Fruit fly (Drosophila melanogaster) whole organism, embryonic: Measurements from ENCODE around the gene qjt.

ENCODE experiments used
- Atf3 ChIP-seq: fragments of 200-800 bp; sonication (Bioruptor generic); optimal IDR thresholded peaks from 3 replicates; lab custom pipeline; 2016; ENCODE audit warnings: missing biosample characterization, missing genetic modification characterization
- B-H1 ChIP-seq: fragments of 200-800 bp; sonication (Bioruptor generic); IDR thresholded peaks from 3 replicates; pipeline ENCODE4 v1.3.6; 2022; ENCODE audit warnings: missing biosample characterization, missing genetic modification characterization
- CG10147 ChIP-seq: fragments of 200-800 bp; sonication (Bioruptor generic); optimal IDR thresholded peaks from 2 replicates; lab custom pipeline; 2019; ENCODE audit warnings: missing biosample characterization, mild to moderate bottlenecking, missing genetic modification characterization, moderate library complexity
- CG10565 ChIP-seq: fragments of 200-800 bp; sonication (Bioruptor generic); optimal IDR thresholded peaks from 3 replicates; lab custom pipeline; 2016; ENCODE audit warnings: missing biosample characterization, mild to moderate bottlenecking, missing genetic modification characterization
- CG11093 ChIP-seq: fragments of 200-800 bp; sonication (Bioruptor generic); IDR thresholded peaks from 3 replicates; pipeline ENCODE4 v1.3.6; 2022; ENCODE audit warnings: missing biosample characterization, missing genetic modification characterization
- CG11723 ChIP-seq: fragments of 200-800 bp; sonication (Bioruptor generic); optimal IDR thresholded peaks from 2 replicates; lab custom pipeline; 2017; ENCODE audit warnings: missing biosample characterization, mild to moderate bottlenecking, missing genetic modification characterization
- CG12942 ChIP-seq: fragments of 200-800 bp; sonication (Bioruptor generic); optimal IDR thresholded peaks from 3 replicates; lab custom pipeline; 2016; ENCODE audit warnings: missing biosample characterization, missing genetic modification characterization
- CG13624 ChIP-seq: fragments of 200-800 bp; sonication (Bioruptor generic); optimal IDR thresholded peaks from 2 replicates; lab custom pipeline; 2016; ENCODE audit warnings: missing biosample characterization, missing genetic modification characterization
- CG14050 ChIP-seq: fragments of 200-800 bp; sonication (Bioruptor generic); IDR thresholded peaks from 3 replicates; pipeline ENCODE4 v1.3.6; 2022; ENCODE audit warnings: missing biosample characterization, missing genetic modification characterization
- CG15011 ChIP-seq: fragments of 200-800 bp; sonication (Bioruptor generic); optimal IDR thresholded peaks from 3 replicates; lab custom pipeline; 2018; ENCODE audit warnings: missing biosample characterization, mild to moderate bottlenecking, missing genetic modification characterization
- CG1529 ChIP-seq: fragments of 200-800 bp; sonication (Bioruptor generic); optimal IDR thresholded peaks from 3 replicates; lab custom pipeline; 2018; ENCODE audit warnings: missing biosample characterization, missing genetic modification characterization
- CG18011 ChIP-seq: fragments of 200-800 bp; sonication (Bioruptor generic); optimal IDR thresholded peaks from 2 replicates; lab custom pipeline; 2017; ENCODE audit warnings: missing biosample characterization, missing genetic modification characterization, mild to moderate bottlenecking, moderate library complexity, missing genotype
- CG18262 ChIP-seq: fragments of 200-800 bp; optimal IDR thresholded peaks from 3 replicates; lab custom pipeline; 2019; ENCODE audit warnings: missing biosample characterization, mild to moderate bottlenecking, missing genetic modification characterization, moderate library complexity
- CG18599 ChIP-seq: fragments of 200-800 bp; sonication (Bioruptor generic); optimal IDR thresholded peaks from 3 replicates; lab custom pipeline; 2017; ENCODE audit warnings: missing biosample characterization, missing genetic modification characterization, mild to moderate bottlenecking, moderate library complexity, missing genetic modification reagents
- CG33213 ChIP-seq: fragments of 200-800 bp; sonication (Bioruptor generic); optimal IDR thresholded peaks from 3 replicates; lab custom pipeline; 2016; ENCODE audit warnings: missing biosample characterization, missing genetic modification characterization
- CG6272 ChIP-seq: fragments of 200-800 bp; sonication (Bioruptor generic); IDR thresholded peaks from 2 replicates; pipeline ENCODE4 v1.3.6; 2022; ENCODE audit warnings: missing biosample characterization, missing genetic modification characterization
- CG9876 ChIP-seq: fragments of 200-800 bp; sonication (Bioruptor generic); optimal IDR thresholded peaks from 2 replicates; lab custom pipeline; 2016; ENCODE audit warnings: missing biosample characterization, missing genetic modification characterization
- Dek ChIP-seq: fragments of 200-800 bp; sonication (Bioruptor generic); optimal IDR thresholded peaks from 3 replicates; lab custom pipeline; 2019; ENCODE audit warnings: missing biosample characterization, mild to moderate bottlenecking, missing genetic modification characterization, moderate library complexity
- Eip74EF ChIP-seq, 2 experiments: fragments of 200-800 bp in 1 of 2; fragments of >200 bp in 1 of 2; sonication (Bioruptor generic) in 1 of 2; optimal IDR thresholded peaks; 2 replicates each; lab custom pipeline; 2017 to 2019; ENCODE audit warnings: missing biosample characterization in 2 of 2, missing genetic modification characterization in 2 of 2, mild to moderate bottlenecking in 1 of 2, moderate library complexity in 1 of 2
- Gsc ChIP-seq: fragments of 200-800 bp; sonication (Bioruptor generic); IDR thresholded peaks from 2 replicates; pipeline ENCODE4 v1.3.6; 2022; ENCODE audit warnings: missing biosample characterization, missing genetic modification characterization
- Hand ChIP-seq: fragments of 200-800 bp; sonication (Bioruptor generic); optimal IDR thresholded peaks from 2 replicates; lab custom pipeline; 2017; ENCODE audit warnings: mild to moderate bottlenecking, missing biosample characterization, missing genetic modification reagents, missing genetic modification characterization
- Hr39 ChIP-seq: fragments of >200 bp; optimal IDR thresholded peaks from 2 replicates; lab custom pipeline; 2017
- Nf-YA ChIP-seq: fragments of 200-800 bp; sonication (Bioruptor generic); IDR thresholded peaks from 2 replicates; pipeline ENCODE4 v1.3.6; 2022; ENCODE audit warnings: missing biosample characterization, missing genetic modification characterization
- Pdp1 ChIP-seq, 2 experiments: fragments of 200-800 bp; sonication (Bioruptor generic); optimal IDR thresholded peaks; 3 replicates each; lab custom pipeline; 2016; ENCODE audit warnings: missing biosample characterization in 2 of 2, missing genetic modification characterization in 2 of 2, mild to moderate bottlenecking in 1 of 2, moderate library complexity in 1 of 2
- Sry-β ChIP-seq: fragments of 200-800 bp; sonication (Bioruptor generic); optimal IDR thresholded peaks from 2 replicates; lab custom pipeline; 2018; ENCODE audit warnings: missing biosample characterization, mild to moderate bottlenecking, missing genetic modification characterization, moderate library complexity
- Trl ChIP-seq, 3 experiments: fragments of >200 bp in 2 of 3; fragments of 200-800 bp in 1 of 3; sonication (Bioruptor generic) in 1 of 3; optimal IDR thresholded peaks; 2 replicates in 1 of 3; 3 replicates in 2 of 3; lab custom pipeline; 2016 to 2017; ENCODE audit warnings: missing biosample characterization in 1 of 3, missing genetic modification characterization in 1 of 3
- ab ChIP-seq: fragments of 200-800 bp; sonication (Bioruptor generic); optimal IDR thresholded peaks from 2 replicates; lab custom pipeline; 2016; ENCODE audit warnings: missing biosample characterization, missing genetic modification characterization
- da ChIP-seq: fragments of 200-800 bp; sonication (Bioruptor generic); optimal IDR thresholded peaks from 2 replicates; lab custom pipeline; 2016; ENCODE audit warnings: missing biosample characterization, missing genetic modification characterization
- danr ChIP-seq: fragments of 200-800 bp; sonication (Bioruptor generic); IDR thresholded peaks from 2 replicates; pipeline ENCODE4 v1.3.6; 2022; ENCODE audit warnings: missing biosample characterization, missing genetic modification characterization
- ewg ChIP-seq: fragments of 200-800 bp; sonication (Bioruptor generic); optimal IDR thresholded peaks from 3 replicates; lab custom pipeline; 2017; ENCODE audit warnings: mild to moderate bottlenecking, missing biosample characterization, missing genetic modification reagents, missing genetic modification characterization
- fd64A ChIP-seq: fragments of 200-800 bp; sonication (Bioruptor generic); optimal IDR thresholded peaks from 3 replicates; lab custom pipeline; 2018; ENCODE audit warnings: missing biosample characterization, mild to moderate bottlenecking, missing genetic modification characterization
- gem ChIP-seq: fragments of 200-800 bp; sonication (Bioruptor generic); optimal IDR thresholded peaks from 2 replicates; lab custom pipeline; 2019; ENCODE audit warnings: missing biosample characterization, mild to moderate bottlenecking, missing genetic modification characterization, moderate library complexity
- her ChIP-seq: fragments of 200-800 bp; sonication (Bioruptor generic); optimal IDR thresholded peaks from 2 replicates; lab custom pipeline; 2016; ENCODE audit warnings: missing biosample characterization, missing genetic modification characterization
- kni ChIP-seq: fragments of 200-800 bp; sonication (Bioruptor generic); optimal IDR thresholded peaks from 3 replicates; lab custom pipeline; 2017; ENCODE audit warnings: mild to moderate bottlenecking, missing biosample characterization, missing genetic modification reagents, missing genetic modification characterization
- lbe ChIP-seq: fragments of 200-800 bp; sonication (Bioruptor generic); optimal IDR thresholded peaks from 2 replicates; lab custom pipeline; 2016; ENCODE audit warnings: missing biosample characterization, mild to moderate bottlenecking, missing genetic modification characterization
- lov ChIP-seq, 2 experiments: fragments of 200-800 bp in 1 of 2; fragments of >200 bp in 1 of 2; sonication (Bioruptor generic) in 1 of 2; IDR thresholded peaks in 1 of 2; optimal IDR thresholded peaks in 1 of 2; 2 replicates in 1 of 2; 3 replicates in 1 of 2; pipeline versions ENCODE4 v1.3.6 to Lab custom; 2017 to 2022; ENCODE audit warnings: missing biosample characterization in 1 of 2, missing genetic modification characterization in 1 of 2
- mld ChIP-seq: fragments of 200-800 bp; sonication (Bioruptor generic); IDR thresholded peaks from 3 replicates; pipeline ENCODE4 v1.3.6; 2022; ENCODE audit warnings: missing biosample characterization, missing genetic modification characterization; ENCODE audit not compliant: partially characterized antibody
- nom ChIP-seq: fragments of 200-800 bp; sonication (Bioruptor generic); optimal IDR thresholded peaks from 2 replicates; lab custom pipeline; 2017; ENCODE audit warnings: missing biosample characterization, missing genetic modification characterization, mild to moderate bottlenecking, moderate library complexity, missing genetic modification reagents
- otp ChIP-seq: fragments of 200-800 bp; sonication (Bioruptor generic); IDR thresholded peaks from 3 replicates; pipeline ENCODE4, ENCODE4 v1.3.6; 2022; ENCODE audit warnings: missing biosample characterization, missing genetic modification characterization
- prd ChIP-seq, 3 experiments: fragments of >200 bp in 2 of 3; fragments of 200-800 bp in 1 of 3; sonication (Bioruptor generic) in 1 of 3; optimal IDR thresholded peaks in 2 of 3; IDR thresholded peaks in 1 of 3; 2 replicates in 2 of 3; 3 replicates in 1 of 3; pipeline versions ENCODE4 v1.3.6 to Lab custom; 2017 to 2022; ENCODE audit warnings: missing biosample characterization in 1 of 3, missing genetic modification characterization in 1 of 3
- slbo ChIP-seq: fragments of 200-800 bp; sonication (Bioruptor generic); IDR thresholded peaks from 2 replicates; pipeline ENCODE4 v1.3.6; 2022; ENCODE audit warnings: missing biosample characterization, missing genetic modification characterization
- slp2 ChIP-seq: fragments of 200-800 bp; sonication (Bioruptor generic); optimal IDR thresholded peaks from 2 replicates; lab custom pipeline; 2016; ENCODE audit warnings: missing biosample characterization, missing genetic modification characterization
- trem ChIP-seq: fragments of 200-800 bp; optimal IDR thresholded peaks from 3 replicates; lab custom pipeline; 2019; ENCODE audit warnings: missing biosample characterization, mild to moderate bottlenecking, missing genetic modification characterization, moderate library complexity
- unpg ChIP-seq: fragments of 200-800 bp; sonication (Bioruptor generic); optimal IDR thresholded peaks from 3 replicates; lab custom pipeline; 2018; ENCODE audit warnings: missing biosample characterization, mild to moderate bottlenecking, missing genetic modification characterization, moderate library complexity
- vnd ChIP-seq: fragments of 200-800 bp; sonication (Bioruptor generic); IDR thresholded peaks from 3 replicates; pipeline ENCODE4 v1.3.6; 2022; ENCODE audit warnings: missing biosample characterization, missing genetic modification characterization; ENCODE audit not compliant: partially characterized antibody
- zen ChIP-seq: fragments of 200-800 bp; sonication (Bioruptor generic); optimal IDR thresholded peaks from 3 replicates; lab custom pipeline; 2018; ENCODE audit warnings: missing biosample characterization, mild to moderate bottlenecking, missing genetic modification characterization, moderate library complexity

qjt gene

dm6 chr3L:17486794-17487726, 8.2 kb downstream of the qjt start, which contains the start of gene Oatp74D (continued):
- TF ChIP-seq Eip74EF (GFP tag; optimal IDR thresholded peaks at IDR 0.05; lab: Kevin White, UChicago) = peak in 1 of 2 experiments; percentile 51
- TF ChIP-seq CG6272 (GFP tag; lab: Robert Waterston, UW) = no peak
- TF ChIP-seq CG18011 (GFP tag; lab: Kevin White, UChicago) = peak; percentile 13
- peak; percentile 21 for TF ChIP-seq CG15011
- no peak for TF ChIP-seq Hr39 (lab: Kevin White, UChicago)
- peak; percentile 76 for TF ChIP-seq CG13624 (GFP tag; lab: Kevin White, UChicago)
- TF ChIP-seq trem (tag; lab: Kevin White, UChicago) = no peak
- peak; percentile 80 for TF ChIP-seq fd64A (GFP tag; lab: Kevin White, UChicago)
- TF ChIP-seq Pdp1 (GFP tag; optimal IDR thresholded peaks at IDR 0.05; lab: Kevin White, UChicago) = peak in 1 of 2 experiments; percentile 57
- peak; percentile 8 for TF ChIP-seq slp2 (GFP tag; lab: Kevin White, UChicago)
- peak; percentile 48 for TF ChIP-seq lbe (GFP tag; lab: Kevin White, UChicago)
- TF ChIP-seq ab = no peak
- TF ChIP-seq Hand (GFP tag; lab: Kevin White, UChicago) = peak; percentile 70
- peak; percentile 98 to 99 for TF ChIP-seq Trl (optimal IDR thresholded peaks at IDR 0.05; lab: Kevin White, UChicago)
- TF ChIP-seq Trl (GFP tag; optimal IDR thresholded peaks at IDR 0.05; lab: Kevin White, UChicago) = peak; percentile 48
- TF ChIP-seq zen (tag; lab: Kevin White, UChicago) = no peak
- no peak for TF ChIP-seq CG9876
- TF ChIP-seq slbo (GFP tag; lab: Robert Waterston, UW) = peak; percentile 69
- TF ChIP-seq Dek (tag; lab: Kevin White, UChicago) = no peak
- peak; percentile 32 for TF ChIP-seq ewg (GFP tag; lab: Kevin White, UChicago)
- no peak for TF ChIP-seq CG12942 (GFP tag; lab: Kevin White, UChicago)
- peak; percentile 62; the same call in 1 of the 3 replicates for TF ChIP-seq otp (GFP tag; lab: Robert Waterston, UW)
- no peak; the same call in 2 of the 3 replicates for TF ChIP-seq B-H1 (GFP tag; lab: Robert Waterston, UW)
- no peak for TF ChIP-seq vnd (GFP tag; lab: Robert Waterston, UW)
- peak; percentile 11 for TF ChIP-seq gem
- peak; percentile 31 for TF ChIP-seq Sry-β (GFP tag; lab: Kevin White, UChicago)
- peak; percentile 60 for TF ChIP-seq her (GFP tag; lab: Kevin White, UChicago)
- peak; percentile 59 for TF ChIP-seq CG18599 (GFP tag; lab: Kevin White, UChicago)
- TF ChIP-seq CG11723 (GFP tag; lab: Kevin White, UChicago) = peak; percentile 53
- peak; percentile 20 for TF ChIP-seq nom (GFP tag; lab: Kevin White, UChicago)
- no peak for TF ChIP-seq CG33213 (GFP tag; lab: Kevin White, UChicago)
- peak; percentile 14 for TF ChIP-seq CG10147 (GFP tag; lab: Kevin White, UChicago)
- TF ChIP-seq prd (optimal IDR thresholded peaks at IDR 0.05; lab: Kevin White, UChicago) = no peak
- TF ChIP-seq prd (GFP tag; IDR thresholded peaks at IDR 0.05; lab: Robert Waterston, UW) = peak; percentile 54
- no peak for TF ChIP-seq lov (optimal IDR thresholded peaks at IDR 0.05; lab: Kevin White, UChicago)
- 0 out of 3 replicates have a peak, but pooled peaks have one; percentile 30 for TF ChIP-seq lov (GFP tag; IDR thresholded peaks at IDR 0.05; lab: Robert Waterston, UW)
- TF ChIP-seq unpg = peak; percentile 48
- TF ChIP-seq CG10565 (GFP tag; lab: Kevin White, UChicago) = no peak
- no peak for TF ChIP-seq danr (GFP tag; lab: Robert Waterston, UW)
- peak; percentile 48; the same call in 1 of the 3 replicates for TF ChIP-seq mld (GFP tag; lab: Robert Waterston, UW)
- no peak for TF ChIP-seq CG11093
- peak; percentile 55 for TF ChIP-seq CG1529 (GFP tag; lab: Kevin White, UChicago)
- no peak for TF ChIP-seq CG14050
- peak; percentile 98 for TF ChIP-seq kni (GFP tag; lab: Kevin White, UChicago)
- no peak for TF ChIP-seq Atf3
- TF ChIP-seq da (GFP tag; lab: Kevin White, UChicago) = no peak
- TF ChIP-seq CG18262 (tag; lab: Kevin White, UChicago) = peak; percentile 33
- TF ChIP-seq Nf-YA (GFP tag; lab: Robert Waterston, UW) = no peak
- TF ChIP-seq Gsc (GFP tag; lab: Robert Waterston, UW) = no peak
